Fruit fly (Drosophila melanogaster): ENCODE data around the gene CG42526.
A peak's percentile ranks its signal among the peaks of the same experiment; 100 is the strongest.

Gene CG42526

dm6 chr3L:9424528-9424911, 10.7 kb downstream of the CG42526 start (continued):
- TF ChIP-seq gt (GFP tag; IDR thresholded peaks at IDR 0.05), result no peak
- peak; percentile 22 for TF ChIP-seq CG10147 (GFP tag; optimal IDR thresholded peaks at IDR 0.05)
- no peak for TF ChIP-seq CG8089 (GFP tag; optimal IDR thresholded peaks at IDR 0.05)
- TF ChIP-seq phol (tag; optimal IDR thresholded peaks at IDR 0.05), result peak; percentile 32
- TF ChIP-seq Fer3 (tag; optimal IDR thresholded peaks at IDR 0.05), result peak; percentile 57
- TF ChIP-seq chn (GFP tag; optimal IDR thresholded peaks at IDR 0.05), result no peak
- no peak for TF ChIP-seq CG14441 (GFP tag; IDR thresholded peaks at IDR 0.05)
- TF ChIP-seq Dbx (GFP tag; IDR thresholded peaks at IDR 0.05), result peak; percentile 24; the same call in 1 of the 3 replicates
- no peak for TF ChIP-seq Camta (GFP tag; optimal IDR thresholded peaks at IDR 0.05)
- no peak for TF ChIP-seq CG14965 (GFP tag; optimal IDR thresholded peaks at IDR 0.05; ENCODE audit: borderline replicate concordance)
- no peak for TF ChIP-seq CG2199 (GFP tag; IDR thresholded peaks at IDR 0.05)
- peak; percentile 20 for TF ChIP-seq CG15514 (GFP tag; optimal IDR thresholded peaks at IDR 0.05)
- TF ChIP-seq az2 (GFP tag; optimal IDR thresholded peaks at IDR 0.05), result no peak
- no peak for TF ChIP-seq CG15696 (tag; optimal IDR thresholded peaks at IDR 0.05)
- 0 out of 2 replicates have a peak, but pooled peaks have one; percentile 21 for TF ChIP-seq CG3847 (GFP tag; IDR thresholded peaks at IDR 0.05)
- no peak for TF ChIP-seq CG15011 (GFP tag; optimal IDR thresholded peaks at IDR 0.05)
- TF ChIP-seq dmrt99B (tag; optimal IDR thresholded peaks at IDR 0.05), result peak; percentile 23
- TF ChIP-seq peb (GFP tag; IDR thresholded peaks at IDR 0.05), result no peak
- TF ChIP-seq HmgZ (tag; optimal IDR thresholded peaks at IDR 0.05), result no peak
- no peak for TF ChIP-seq Hsf (GFP tag; optimal IDR thresholded peaks at IDR 0.05)
- no peak for TF ChIP-seq cg (GFP tag; optimal IDR thresholded peaks at IDR 0.05)
- TF ChIP-seq ssp (GFP tag; IDR thresholded peaks at IDR 0.05), result no peak
- no peak for TF ChIP-seq MBD-R2 (GFP tag; IDR thresholded peaks at IDR 0.05)
- TF ChIP-seq lilli (GFP tag; optimal IDR thresholded peaks at IDR 0.05), result no peak
- 0 out of 2 replicates have a peak, but pooled peaks have one; percentile 12 for TF ChIP-seq CG7372 (GFP tag; IDR thresholded peaks at IDR 0.05)
- TF ChIP-seq gcm2 (GFP tag; optimal IDR thresholded peaks at IDR 0.05), result no peak
- no peak for TF ChIP-seq Chrac-16 (GFP tag; optimal IDR thresholded peaks at IDR 0.05)
- peak; percentile 24 for TF ChIP-seq ind (GFP tag; optimal IDR thresholded peaks at IDR 0.05)
- TF ChIP-seq CG8478 (optimal IDR thresholded peaks at IDR 0.05), result no peak
- peak; percentile 6 for TF ChIP-seq CG12659 (GFP tag; optimal IDR thresholded peaks at IDR 0.05)
- no peak for TF ChIP-seq Drgx (GFP tag; IDR thresholded peaks at IDR 0.05)
- TF ChIP-seq Ssrp (tag; optimal IDR thresholded peaks at IDR 0.05), result no peak
- peak; percentile 62 for TF ChIP-seq Med (GFP tag)
- TF ChIP-seq nerfin-2 (GFP tag; IDR thresholded peaks at IDR 0.05; ENCODE audit: partially characterized antibody), result no peak
- TF ChIP-seq dpn (GFP tag; optimal IDR thresholded peaks at IDR 0.05), result no peak
- TF ChIP-seq Meics (GFP tag; optimal IDR thresholded peaks at IDR 0.05), result peak; percentile 59
- no peak for TF ChIP-seq CG31388 (GFP tag; optimal IDR thresholded peaks at IDR 0.05)
- TF ChIP-seq CG8388 (GFP tag; optimal IDR thresholded peaks at IDR 0.05), result peak; percentile 52
- no peak for TF ChIP-seq crc (GFP tag; optimal IDR thresholded peaks at IDR 0.05)
- no peak for TF ChIP-seq CG17912 (GFP tag; optimal IDR thresholded peaks at IDR 0.05)
- TF ChIP-seq CG10462 (GFP tag; optimal IDR thresholded peaks at IDR 0.05), result no peak
- no peak for TF ChIP-seq CG7357 (GFP tag; IDR thresholded peaks at IDR 0.05)
- TF ChIP-seq CG11247 (GFP tag; IDR thresholded peaks at IDR 0.05), result no peak
- TF ChIP-seq CG3838 (GFP tag; optimal IDR thresholded peaks at IDR 0.05), result no peak
- no peak for TF ChIP-seq CG16813 (GFP tag; IDR thresholded peaks at IDR 0.05; ENCODE audit: partially characterized antibody)
- TF ChIP-seq esg (GFP tag; conservative IDR thresholded peaks at IDR 0.05), result no peak
- TF ChIP-seq CG1529 (GFP tag; optimal IDR thresholded peaks at IDR 0.05), result no peak
- TF ChIP-seq lola (GFP tag; optimal IDR thresholded peaks at IDR 0.05), result peak in 1 of 3 experiments; percentile 7
- no peak for TF ChIP-seq aop (GFP tag; IDR thresholded peaks at IDR 0.05)
- no peak for TF ChIP-seq Elba2 (GFP tag; optimal IDR thresholded peaks at IDR 0.05)
- no peak for TF ChIP-seq CG15073 (GFP tag; optimal IDR thresholded peaks at IDR 0.05)
- no peak for TF ChIP-seq ab (GFP tag; optimal IDR thresholded peaks at IDR 0.05)
